Worm (Caenorhabditis elegans) whole organism, L1 larva: Measurements from ENCODE around the gene vha-2.
A peak's percentile ranks its signal among the peaks of the same experiment; 100 is the strongest.

Source experiments
- C04F5.9 ChIP-seq: sonication (generic microtip); optimal IDR thresholded peaks from 2 replicates; lab custom pipeline; 2016; ENCODE audit warnings: missing genetic modification characterization, missing compliant biosample characterization
- C16A3.4 ChIP-seq: fragments of 150-350 bp; optimal IDR thresholded peaks from 2 replicates; lab custom pipeline; 2014; ENCODE audit warnings: missing biosample characterization, missing genetic modification characterization
- F16B12.6 ChIP-seq: fragments of 150-350 bp; optimal IDR thresholded peaks from 2 replicates; lab custom pipeline; 2014; ENCODE audit warnings: missing biosample characterization, missing genetic modification characterization
- aly-2 ChIP-seq: fragments of 150-350 bp; optimal IDR thresholded peaks from 2 replicates; lab custom pipeline; 2014; ENCODE audit warnings: missing biosample characterization, missing genetic modification characterization
- blmp-1 ChIP-seq: fragments of 150-350 bp; optimal IDR thresholded peaks from 2 replicates; lab custom pipeline; 2014; ENCODE audit warnings: missing biosample characterization, missing genetic modification characterization
- dpl-1 ChIP-seq, 3 experiments: fragments of 150-350 bp in 2 of 3; sonication (generic microtip) in 1 of 3; optimal IDR thresholded peaks; 2 replicates each; lab custom pipeline; 2014 to 2017; ENCODE audit warnings: missing biosample characterization in 3 of 3, missing genetic modification characterization in 3 of 3, missing genetic modification reagents in 3 of 3
- dsc-1 ChIP-seq: sonication (generic microtip); optimal IDR thresholded peaks from 2 replicates; lab custom pipeline; 2016; ENCODE audit warnings: mild to moderate bottlenecking, missing genetic modification characterization, missing compliant biosample characterization
- efl-1 ChIP-seq, 4 experiments: fragments of 150-350 bp; optimal IDR thresholded peaks in 3 of 4; peaks in 1 of 4; 1 replicate in 1 of 4; 2 replicates in 3 of 4; lab custom pipeline; 2014; ENCODE audit warnings: missing biosample characterization in 2 of 4, missing genetic modification characterization in 2 of 4, missing genetic modification reagents in 2 of 4
- efl-3 ChIP-seq: fragments of 200-800 bp; sonication (Bioruptor generic); optimal IDR thresholded peaks from 2 replicates; lab custom pipeline; 2018; ENCODE audit warnings: mild to moderate bottlenecking, missing genetic modification characterization, missing compliant biosample characterization
- egl-13 ChIP-seq: sonication (generic microtip); optimal IDR thresholded peaks from 2 replicates; lab custom pipeline; 2016; ENCODE audit warnings: missing genotype, missing genetic modification reagents, missing genetic modification characterization, missing compliant biosample characterization
- elt-2 ChIP-seq: sonication (generic microtip); optimal IDR thresholded peaks from 2 replicates; lab custom pipeline; 2016; ENCODE audit warnings: missing genetic modification characterization, mild to moderate bottlenecking, inconsistent platforms, missing compliant biosample characterization, missing genetic modification reagents
- elt-3 ChIP-seq, 6 experiments: fragments of 150-350 bp in 1 of 6; sonication (generic microtip); optimal IDR thresholded peaks; 2 replicates each; lab custom pipeline; 2017 to 2018; ENCODE audit warnings: missing biosample characterization in 6 of 6, missing genetic modification characterization in 6 of 6, inconsistent platforms in 1 of 6
- hlh-4 ChIP-seq: sonication (generic microtip); optimal IDR thresholded peaks from 2 replicates; lab custom pipeline; 2016; ENCODE audit warnings: mild to moderate bottlenecking, missing genetic modification characterization, missing compliant biosample characterization
- lin-14 ChIP-seq: fragments of 200-800 bp; sonication (Bioruptor generic); optimal IDR thresholded peaks from 2 replicates; lab custom pipeline; 2018; ENCODE audit warnings: mild to moderate bottlenecking, missing genetic modification characterization, moderate library complexity, missing compliant biosample characterization
- lin-35 ChIP-seq, 2 experiments: fragments of 150-350 bp; optimal IDR thresholded peaks; 2 replicates each; lab custom pipeline; 2014; ENCODE audit warnings: missing biosample characterization in 2 of 2, missing genetic modification characterization in 2 of 2, missing genetic modification reagents in 2 of 2
- lin-39 ChIP-seq: fragments of 150-350 bp; optimal IDR thresholded peaks from 2 replicates; lab custom pipeline; 2014; ENCODE audit warnings: missing biosample characterization, missing genetic modification reagents, missing genetic modification characterization
- lir-3 ChIP-seq: sonication (generic microtip); optimal IDR thresholded peaks from 2 replicates; lab custom pipeline; 2016; ENCODE audit warnings: mild to moderate bottlenecking, missing genetic modification characterization, moderate library complexity, missing compliant biosample characterization; ENCODE audit not compliant: poor library complexity
- lsy-2 ChIP-seq, 2 experiments: fragments of 150-350 bp; optimal IDR thresholded peaks; 2 replicates each; lab custom pipeline; 2014; ENCODE audit warnings: missing biosample characterization in 2 of 2, missing genetic modification characterization in 2 of 2
- mab-9 ChIP-seq: fragments of 200-800 bp; sonication (Bioruptor generic); IDR thresholded peaks from 2 replicates; pipeline ENCODE4 v1.3.6; 2022; ENCODE audit warnings: missing genetic modification reagents, missing genetic modification characterization, missing compliant biosample characterization
- mep-1 ChIP-seq: fragments of 150-350 bp; optimal IDR thresholded peaks from 2 replicates; lab custom pipeline; 2014; ENCODE audit warnings: missing biosample characterization, missing genetic modification characterization
- nhr-12 ChIP-seq: sonication (generic microtip); optimal IDR thresholded peaks from 2 replicates; lab custom pipeline; 2017; ENCODE audit warnings: missing biosample characterization, missing genetic modification characterization
- nhr-20 ChIP-seq: sonication (generic microtip); optimal IDR thresholded peaks from 2 replicates; lab custom pipeline; 2016; ENCODE audit warnings: mild to moderate bottlenecking, missing genetic modification characterization, missing compliant biosample characterization
- nhr-237 ChIP-seq: fragments of 150-350 bp; optimal IDR thresholded peaks from 2 replicates; lab custom pipeline; 2014; ENCODE audit warnings: missing biosample characterization, missing genetic modification characterization
- nhr-71 ChIP-seq: sonication (generic microtip); optimal IDR thresholded peaks from 2 replicates; lab custom pipeline; 2016; ENCODE audit warnings: mild to moderate bottlenecking, missing genetic modification characterization, moderate library complexity, missing compliant biosample characterization
- nhr-85 ChIP-seq: sonication (generic microtip); peaks from one replicate; lab custom pipeline; 2016; ENCODE audit warnings: missing genetic modification characterization, inconsistent platforms, missing compliant biosample characterization
- nhr-90 ChIP-seq: sonication (generic microtip); optimal IDR thresholded peaks from 2 replicates; lab custom pipeline; 2016; ENCODE audit warnings: mild to moderate bottlenecking, missing genetic modification characterization, missing compliant biosample characterization; ENCODE audit not compliant: poor library complexity
- pag-3 ChIP-seq: sonication (generic microtip); optimal IDR thresholded peaks from 2 replicates; lab custom pipeline; 2017; ENCODE audit warnings: missing genetic modification characterization, mild to moderate bottlenecking, missing compliant biosample characterization, antibody characterized with exemption, borderline replicate concordance; ENCODE audit not compliant: insufficient read depth
- pax-3 ChIP-seq: fragments of 200-800 bp; sonication (Bioruptor generic); optimal IDR thresholded peaks from 2 replicates; lab custom pipeline; 2018; ENCODE audit warnings: mild to moderate bottlenecking, missing genetic modification characterization, moderate library complexity, missing compliant biosample characterization
- pqm-1 ChIP-seq: sonication (generic microtip); optimal IDR thresholded peaks from 3 replicates; lab custom pipeline; 2017; ENCODE audit warnings: missing biosample characterization, missing genetic modification characterization
- snu-23 ChIP-seq: sonication (generic microtip); optimal IDR thresholded peaks from 2 replicates; lab custom pipeline; 2016; ENCODE audit warnings: missing genetic modification characterization, missing compliant biosample characterization
- sptf-1 ChIP-seq: fragments of 150-350 bp; optimal IDR thresholded peaks from 2 replicates; lab custom pipeline; 2014; ENCODE audit warnings: missing biosample characterization, missing genetic modification characterization
- sup-37 ChIP-seq: fragments of 200-800 bp; sonication (Bioruptor generic); optimal IDR thresholded peaks from 2 replicates; lab custom pipeline; 2018; ENCODE audit warnings: mild to moderate bottlenecking, missing genetic modification characterization, missing compliant biosample characterization
- unc-130 ChIP-seq: fragments of 150-350 bp; optimal IDR thresholded peaks from 2 replicates; lab custom pipeline; 2017; ENCODE audit warnings: missing biosample characterization, missing genetic modification characterization, inconsistent platforms
- unc-30 ChIP-seq: sonication (generic microtip); optimal IDR thresholded peaks from 2 replicates; lab custom pipeline; 2017; ENCODE audit warnings: missing biosample characterization, missing genetic modification characterization
- unc-86 ChIP-seq: sonication (generic microtip); optimal IDR thresholded peaks from 2 replicates; lab custom pipeline; 2016; ENCODE audit warnings: missing genetic modification characterization, missing compliant biosample characterization
- unc-98 ChIP-seq: fragments of 200-800 bp; sonication (Bioruptor generic); IDR thresholded peaks from 2 replicates; pipeline ENCODE4 v1.3.6; 2022; ENCODE audit warnings: missing genetic modification characterization, missing compliant biosample characterization
- vab-15 ChIP-seq: sonication (generic microtip); optimal IDR thresholded peaks from 2 replicates; lab custom pipeline; 2017; ENCODE audit warnings: missing genotype, mild to moderate bottlenecking, missing genetic modification characterization, missing compliant biosample characterization
- xbp-1 ChIP-seq: sonication (generic microtip); optimal IDR thresholded peaks from 2 replicates; lab custom pipeline; 2016; ENCODE audit warnings: missing genetic modification characterization, missing compliant biosample characterization
- zag-1 ChIP-seq: fragments of 150-350 bp; optimal IDR thresholded peaks from 2 replicates; lab custom pipeline; 2014; ENCODE audit warnings: missing biosample characterization, missing genetic modification characterization
- zip-4 ChIP-seq: fragments of 200-800 bp; sonication (Bioruptor generic); optimal IDR thresholded peaks from 2 replicates; lab custom pipeline; 2018; ENCODE audit warnings: mild to moderate bottlenecking, missing genetic modification characterization, moderate library complexity, missing compliant biosample characterization
- ztf-4 ChIP-seq: fragments of 150-350 bp; optimal IDR thresholded peaks from 2 replicates; lab custom pipeline; 2014; ENCODE audit warnings: missing biosample characterization, missing genetic modification characterization

The vha-2 gene

DNA sequence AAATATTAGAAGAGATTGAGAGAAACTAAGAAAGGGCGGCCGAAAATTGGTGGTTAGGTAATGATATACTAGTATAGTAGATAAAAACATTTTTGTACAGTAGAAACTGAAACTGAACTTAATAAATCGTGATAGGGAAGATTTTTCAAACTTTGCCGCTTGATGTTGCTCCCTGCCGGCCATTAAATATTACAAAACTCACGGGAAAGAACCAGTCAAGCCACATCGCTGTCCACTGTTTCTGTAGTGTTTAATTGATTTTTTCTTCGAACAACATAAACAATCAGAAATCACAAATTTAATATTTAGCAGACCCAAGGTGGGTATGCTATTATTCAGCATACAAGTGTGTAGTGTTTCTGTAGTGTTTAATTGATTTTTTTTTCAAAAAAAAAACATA is 30.9 kb upstream of the vha-2 start, which contains the start of gene T05G5.5:
Gene T05G5.5, minus strand, starts transcription at position 359 of the 400 bp plus-strand sequence.
- no peak for TF ChIP-seq C16A3.4 (tag; lab: Kevin White, UChicago)
- TF ChIP-seq zip-4 (GFP tag; lab: Kevin White, UChicago), result no peak
- no peak for TF ChIP-seq lin-14
- TF ChIP-seq vab-15, result no peak
- TF ChIP-seq efl-1 (optimal IDR thresholded peaks at IDR 0.05; lab: Kevin White, UChicago), result no peak
- TF ChIP-seq efl-1 (GFP tag; optimal IDR thresholded peaks at IDR 0.05 in 1 of 2; lab: Kevin White, UChicago), result peak in 1 of 2 experiments; percentile 56
- no peak for TF ChIP-seq aly-2
- TF ChIP-seq C04F5.9, result no peak
- TF ChIP-seq hlh-4 (tag; lab: Kevin White, UChicago), result peak; percentile 23
- TF ChIP-seq nhr-71, result peak; percentile 40

DNA sequence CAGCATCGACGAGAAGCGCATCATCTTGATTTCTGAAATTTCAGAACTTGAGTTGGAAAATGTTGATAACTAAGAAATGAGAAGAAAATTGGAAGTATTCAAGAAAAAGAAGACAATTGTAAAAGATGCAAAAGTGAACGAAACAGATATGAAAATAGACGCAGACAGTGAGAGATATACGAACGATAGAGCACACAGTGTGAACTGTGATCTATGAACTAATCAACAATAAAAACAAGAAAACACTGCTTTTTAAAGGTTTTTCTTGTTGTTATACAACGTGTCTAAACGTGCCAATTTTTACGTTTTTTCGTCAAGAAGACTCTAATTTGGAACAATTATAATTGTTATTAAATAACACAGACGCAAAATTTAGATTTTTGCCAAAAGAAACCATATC is 29.1 kb upstream of the vha-2 start, which contains the start of gene ech-6:
Gene ech-6, minus strand, starts transcription at position 32 of the 400 bp plus-strand sequence.
- no peak for TF ChIP-seq unc-130
- TF ChIP-seq aly-2, result no peak
- TF ChIP-seq nhr-71, result peak; percentile 87
- no peak for TF ChIP-seq blmp-1 (tag; lab: Kevin White, UChicago)
- TF ChIP-seq elt-3 (tag; optimal IDR thresholded peaks at IDR 0.05; lab: Kevin White, UChicago), result no peak
- TF ChIP-seq lin-39 (tag; lab: Kevin White, UChicago), result no peak
- no peak for TF ChIP-seq egl-13 (tag; lab: Kevin White, UChicago)
- TF ChIP-seq nhr-12, result no peak
- TF ChIP-seq unc-86 (tag; lab: Kevin White, UChicago), result no peak
- peak; percentile 2 for TF ChIP-seq xbp-1 (tag; lab: Kevin White, UChicago)
- peak in 1 of 2 experiments; percentile 35 for TF ChIP-seq lin-35 (GFP tag; optimal IDR thresholded peaks at IDR 0.05; lab: Kevin White, UChicago)
- TF ChIP-seq mep-1, result no peak
- no peak for TF ChIP-seq sptf-1
- peak; percentile 31 to 39 for TF ChIP-seq lsy-2 (tag; optimal IDR thresholded peaks at IDR 0.05; lab: Kevin White, UChicago)
- no peak for TF ChIP-seq zag-1 (tag; lab: Kevin White, UChicago)
- TF ChIP-seq dpl-1 (GFP tag; optimal IDR thresholded peaks at IDR 0.05; lab: Kevin White, UChicago), result no peak
- TF ChIP-seq pqm-1 (tag; lab: Kevin White, UChicago), result no peak
- TF ChIP-seq nhr-20 (tag; lab: Kevin White, UChicago), result peak; percentile 64
- no peak for TF ChIP-seq mab-9 (GFP tag; lab: Robert Waterston, UW)
- TF ChIP-seq unc-30 (tag; lab: Kevin White, UChicago), result no peak
- TF ChIP-seq lir-3, result no peak
- TF ChIP-seq C04F5.9, result no peak
- TF ChIP-seq efl-3, result no peak
- no peak for TF ChIP-seq unc-98 (GFP tag; lab: Robert Waterston, UW)
- TF ChIP-seq nhr-237 (tag; lab: Kevin White, UChicago), result no peak
- TF ChIP-seq pag-3 (tag; lab: Kevin White, UChicago), result no peak
- no peak for TF ChIP-seq C16A3.4 (tag; lab: Kevin White, UChicago)
- peak; percentile 44 for TF ChIP-seq nhr-90 (tag; lab: Kevin White, UChicago)
- no peak for TF ChIP-seq ztf-4 (tag; lab: Kevin White, UChicago)
- no peak for TF ChIP-seq F16B12.6 (tag; lab: Kevin White, UChicago)
- TF ChIP-seq vab-15, result no peak
- peak; percentile 72 for TF ChIP-seq snu-23 (GFP tag; lab: Kevin White, UChicago)
- TF ChIP-seq nhr-85 (tag; lab: Kevin White, UChicago), result peak; percentile 42
- TF ChIP-seq dsc-1 (tag; lab: Kevin White, UChicago), result no peak
- TF ChIP-seq elt-2 (tag; lab: Kevin White, UChicago), result peak; percentile 2
- TF ChIP-seq sup-37 (GFP tag; lab: Kevin White, UChicago), result no peak
- no peak for TF ChIP-seq pax-3 (tag; lab: Kevin White, UChicago)
- peak; percentile 31 for TF ChIP-seq efl-1 (optimal IDR thresholded peaks at IDR 0.05; lab: Kevin White, UChicago)
- TF ChIP-seq efl-1 (GFP tag; optimal IDR thresholded peaks at IDR 0.05 in 1 of 2; lab: Kevin White, UChicago), result no peak
- TF ChIP-seq, all 84 proteins: peak for 10
